Worm (Caenorhabditis elegans) whole organism, L3 larva: Measurements from ENCODE around the gene col-34.

Experiments
- aly-2 ChIP-seq: fragments of 150-350 bp; optimal IDR thresholded peaks from 2 replicates; lab custom pipeline; 2014; ENCODE audit warnings: missing biosample characterization, missing genetic modification characterization
- egl-27 ChIP-seq: sonication (generic microtip); optimal IDR thresholded peaks from 4 replicates; lab custom pipeline; 2017; ENCODE audit warnings: missing biosample characterization, missing genetic modification reagents, missing genetic modification characterization
- fos-1 ChIP-seq: fragments of 150-350 bp; optimal IDR thresholded peaks from 2 replicates; lab custom pipeline; 2014; ENCODE audit warnings: missing biosample characterization, missing genetic modification characterization
- lin-39 ChIP-seq: fragments of 150-350 bp; optimal IDR thresholded peaks from 2 replicates; lab custom pipeline; 2018; ENCODE audit warnings: missing biosample characterization, missing genetic modification reagents, missing genetic modification characterization
- lsy-12 ChIP-seq: sonication (generic microtip); optimal IDR thresholded peaks from 2 replicates; lab custom pipeline; 2016; ENCODE audit warnings: mild to moderate bottlenecking, missing genetic modification characterization, missing compliant biosample characterization
- nhr-11 ChIP-seq: fragments of 150-350 bp; optimal IDR thresholded peaks from 2 replicates; lab custom pipeline; 2014; ENCODE audit warnings: missing biosample characterization, missing genetic modification characterization
- nhr-77 ChIP-seq: fragments of 150-350 bp; optimal IDR thresholded peaks from 2 replicates; lab custom pipeline; 2014; ENCODE audit warnings: missing biosample characterization, missing genetic modification characterization
- pqm-1 ChIP-seq: fragments of 150-350 bp; optimal IDR thresholded peaks from 2 replicates; lab custom pipeline; 2017; ENCODE audit warnings: missing biosample characterization, missing genetic modification characterization, inconsistent platforms
- unc-62 ChIP-seq: fragments of 150-350 bp; sonication (generic microtip); optimal IDR thresholded peaks from 4 replicates; lab custom pipeline; 2014; ENCODE audit warnings: missing biosample characterization, missing genetic modification reagents, missing genetic modification characterization
- ztf-11 ChIP-seq: fragments of 150-350 bp; optimal IDR thresholded peaks from 2 replicates; lab custom pipeline; 2014; ENCODE audit warnings: missing biosample characterization, missing genetic modification characterization

ce11 chrIV:4284020-4284419 lies 39.6 kb upstream of the col-34 start, which contains the start of gene F15E6.6:
- no peak for TF ChIP-seq aly-2 (tag; lab: Kevin White, UChicago)
- no peak for TF ChIP-seq nhr-11 (tag; lab: Kevin White, UChicago)
- TF ChIP-seq lin-39 (tag; lab: Kevin White, UChicago): no peak
- no peak for TF ChIP-seq ztf-11 (tag; lab: Kevin White, UChicago)
- TF ChIP-seq pqm-1 (tag; lab: Kevin White, UChicago): no peak
- no peak for TF ChIP-seq fos-1 (tag; lab: Kevin White, UChicago)
- no peak for TF ChIP-seq lsy-12 (tag; lab: Kevin White, UChicago)
- no peak for TF ChIP-seq nhr-77 (tag; lab: Kevin White, UChicago)
- no peak for TF ChIP-seq unc-62
- no peak for TF ChIP-seq egl-27 (tag; lab: Kevin White, UChicago)
